Worm (Caenorhabditis elegans): ENCODE results near the gene wht-8.

The wht-8 gene

DNA sequence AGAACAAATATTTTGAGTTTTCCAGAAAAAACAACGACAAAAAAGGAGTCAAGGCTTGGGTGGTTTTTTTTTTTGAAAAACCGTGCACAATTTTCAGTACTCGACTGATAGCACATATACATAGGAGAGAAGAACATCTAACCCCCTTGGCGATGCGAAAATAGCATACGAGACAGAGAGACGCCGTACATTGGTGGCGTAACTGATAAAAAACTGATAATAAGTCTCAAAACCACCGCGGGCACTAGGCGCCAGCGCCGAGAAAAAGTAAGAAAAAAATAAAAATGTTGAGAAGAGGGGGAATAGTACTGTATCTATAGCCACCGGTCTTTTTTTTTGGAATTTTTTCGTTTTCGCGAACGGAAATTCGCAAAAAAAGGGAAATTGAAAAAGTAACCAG, 23.0 kb upstream of the wht-8 start (continued):
- TF ChIP-seq daf-12 (tag; optimal IDR thresholded peaks at IDR 0.05) (no peak), R02D3.7 (tag; optimal IDR thresholded peaks at IDR 0.05) (no peak), hlh-30 (tag; optimal IDR thresholded peaks at IDR 0.05; ENCODE audit: insufficient read depth) (no peak), daf-19 (GFP tag; conservative IDR thresholded peaks at IDR 0.05) (no peak), zip-11 (GFP tag; IDR thresholded peaks at IDR 0.05) (no peak), duxl-1 (tag; optimal IDR thresholded peaks at IDR 0.05; ENCODE audit: poor library complexity) (no peak), lin-1 (GFP tag; IDR thresholded peaks at IDR 0.05) (0 out of 2 replicates have a peak, but pooled peaks have one; percentile 10), unc-130 (GFP tag; optimal IDR thresholded peaks at IDR 0.05) (no peak), ceh-20 (GFP tag; IDR thresholded peaks at IDR 0.05) (no peak), attf-4 (tag; optimal IDR thresholded peaks at IDR 0.05) (no peak), tra-1 (GFP tag; IDR thresholded peaks at IDR 0.05) (peak; percentile 76), lin-13 (GFP tag; optimal IDR thresholded peaks at IDR 0.05) (no peak), daf-16 (GFP tag; optimal IDR thresholded peaks at IDR 0.05) (no peak), daf-16 (tag; optimal IDR thresholded peaks at IDR 0.05) (peak; percentile 65), daf-8 (GFP tag; IDR thresholded peaks at IDR 0.05) (no peak), lin-39 (tag; optimal IDR thresholded peaks at IDR 0.05) (no peak), ZK546.5 (tag; optimal IDR thresholded peaks at IDR 0.05) (no peak)

DNA sequence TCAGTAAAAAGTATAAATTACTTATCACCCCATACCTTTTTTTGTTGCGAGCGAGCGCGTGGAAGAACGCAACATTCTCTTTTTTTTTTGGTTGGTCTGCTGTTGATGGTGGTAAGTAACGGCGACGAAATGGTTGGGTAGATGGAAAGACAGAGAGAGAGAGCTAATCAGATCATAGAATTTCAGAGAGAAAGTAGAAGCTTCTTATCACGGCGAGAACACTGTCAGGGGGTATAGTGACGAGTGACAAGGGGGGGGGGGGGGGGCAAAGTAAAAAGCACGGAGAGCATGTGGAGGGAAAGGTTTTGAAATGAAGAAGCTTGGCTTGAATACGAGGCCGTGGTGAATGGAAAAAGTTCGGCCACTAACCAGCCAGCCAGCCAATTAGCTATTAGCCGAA, 21.3 kb upstream of the wht-8 start:
- TF ChIP-seq daf-16 (GFP tag; optimal IDR thresholded peaks at IDR 0.05) (no peak), daf-16 (tag; optimal IDR thresholded peaks at IDR 0.05) (peak; percentile 86), nhr-102 (tag; optimal IDR thresholded peaks at IDR 0.05) (no peak), T20F7.1 (GFP tag; optimal IDR thresholded peaks at IDR 0.05) (no peak), hlh-30 (tag; optimal IDR thresholded peaks at IDR 0.05; ENCODE audit: insufficient read depth) (peak; percentile 35), nhr-111 (GFP tag; optimal IDR thresholded peaks at IDR 0.05) (no peak), dmd-6 (GFP tag; IDR thresholded peaks at IDR 0.05) (peak; percentile 65), cey-2 (tag; optimal IDR thresholded peaks at IDR 0.05; ENCODE audit: borderline replicate concordance, insufficient read depth) (no peak), tra-1 (GFP tag; IDR thresholded peaks at IDR 0.05) (peak; percentile 69), arid-1 (GFP tag; conservative IDR thresholded peaks at IDR 0.05) (no peak), hlh-11 (tag; optimal IDR thresholded peaks at IDR 0.05) (peak; percentile 84), vab-7 (GFP tag; IDR thresholded peaks at IDR 0.05) (0 out of 2 replicates have a peak, but pooled peaks have one; percentile 13), nhr-41 (GFP tag; IDR thresholded peaks at IDR 0.05) (no peak), mxl-3 (GFP tag; optimal IDR thresholded peaks at IDR 0.05) (peak; percentile 53), dve-1 (tag; optimal IDR thresholded peaks at IDR 0.05; ENCODE audit: insufficient read depth) (peak; percentile 53), pha-4 (GFP tag; IDR thresholded peaks at IDR 0.05) (no peak), pha-4 (tag; optimal IDR thresholded peaks at IDR 0.05) (no peak), daf-12 (tag; optimal IDR thresholded peaks at IDR 0.05) (no peak), pqm-1 (tag; optimal IDR thresholded peaks at IDR 0.05) (peak; percentile 87), ceh-20 (GFP tag; IDR thresholded peaks at IDR 0.05) (no peak), daf-8 (GFP tag; IDR thresholded peaks at IDR 0.05) (no peak), snpc-4 (tag; optimal IDR thresholded peaks at IDR 0.05) (no peak), mdl-1 (tag; optimal IDR thresholded peaks at IDR 0.05) (peak in 1 of 2 experiments; percentile 44), unc-39 (tag; optimal IDR thresholded peaks at IDR 0.05) (no peak), lin-1 (GFP tag; IDR thresholded peaks at IDR 0.05) (peak; percentile 51; the same call in 1 of the 2 replicates), zfp-3 (GFP tag; conservative IDR thresholded peaks at IDR 0.05) (no peak), php-3 (GFP tag; IDR thresholded peaks at IDR 0.05) (peak; percentile 54; the same call in 1 of the 2 replicates), ceh-62 (tag; optimal IDR thresholded peaks at IDR 0.05) (no peak), T26A8.4 (GFP tag; IDR thresholded peaks at IDR 0.05) (0 out of 2 replicates have a peak, but pooled peaks have one; percentile 49), hmg-1.1 (GFP tag; IDR thresholded peaks at IDR 0.05) (peak; percentile 26; the same call in 1 of the 2 replicates), nhr-28 (tag; optimal IDR thresholded peaks at IDR 0.05) (peak; percentile 48), nhr-10 (tag; optimal IDR thresholded peaks at IDR 0.05) (no peak), attf-4 (tag; optimal IDR thresholded peaks at IDR 0.05) (no peak), ctbp-1 (GFP tag; IDR thresholded peaks at IDR 0.05) (no peak), mes-2 (tag; optimal IDR thresholded peaks at IDR 0.05; ENCODE audit: poor library complexity, severe bottlenecking) (peak; percentile 9), ceh-28 (tag; optimal IDR thresholded peaks at IDR 0.05) (no peak), F10B5.3 (tag; optimal IDR thresholded peaks at IDR 0.05) (no peak), aha-1 (tag) (peak; percentile 71)
